Worm (Caenorhabditis elegans) whole organism, late embryonic: ENCODE data around the gene hic-1.

ENCODE experiments used
- C08G9.2 ChIP-seq: sonication (generic microtip); optimal IDR thresholded peaks from 2 replicates; lab custom pipeline; 2016; ENCODE audit warnings: mild to moderate bottlenecking, missing genetic modification characterization, moderate library complexity, missing compliant biosample characterization
- Y22D7AL.16 ChIP-seq: sonication (generic microtip); optimal IDR thresholded peaks from 2 replicates; lab custom pipeline; 2016; ENCODE audit warnings: missing genetic modification characterization, missing compliant biosample characterization
- ceh-18 ChIP-seq: sonication (generic microtip); optimal IDR thresholded peaks from 2 replicates; lab custom pipeline; 2016; ENCODE audit warnings: missing genetic modification characterization, missing compliant biosample characterization
- ceh-31 ChIP-seq: sonication (generic microtip); optimal IDR thresholded peaks from 2 replicates; lab custom pipeline; 2016; ENCODE audit warnings: missing genetic modification characterization, missing compliant biosample characterization
- fkh-10 ChIP-seq: fragments of 150-350 bp; optimal IDR thresholded peaks from 2 replicates; lab custom pipeline; 2014; ENCODE audit warnings: missing biosample characterization, missing genetic modification reagents, missing genetic modification characterization
- lim-6 ChIP-seq: sonication (generic microtip); optimal IDR thresholded peaks from 2 replicates; lab custom pipeline; 2016; ENCODE audit warnings: missing genetic modification characterization, missing compliant biosample characterization
- pag-3 ChIP-seq: sonication (generic microtip); optimal IDR thresholded peaks from 2 replicates; lab custom pipeline; 2016; ENCODE audit warnings: missing compliant biosample characterization, missing genetic modification characterization, borderline replicate concordance
- pha-4 ChIP-seq: fragments of 150-350 bp; optimal IDR thresholded peaks from 2 replicates; lab custom pipeline; 2018; ENCODE audit warnings: missing biosample characterization, missing genetic modification reagents, missing genetic modification characterization
- unc-3 ChIP-seq, 2 experiments: fragments of 200-800 bp in 1 of 2; sonication (Bioruptor generic) in 1 of 2; sonication (generic microtip) in 1 of 2; conservative IDR thresholded peaks in 1 of 2; optimal IDR thresholded peaks in 1 of 2; 2 replicates each; pipeline versions ENCODE4 v1.3.6 to Lab custom; 2016 to 2022; ENCODE audit warnings: missing compliant biosample characterization in 2 of 2, missing genetic modification characterization in 2 of 2, missing genetic modification reagents in 1 of 2
- unc-86 ChIP-seq: sonication (generic microtip); optimal IDR thresholded peaks from 2 replicates; lab custom pipeline; 2016; ENCODE audit warnings: missing genetic modification characterization, missing compliant biosample characterization
- zip-5 ChIP-seq: sonication (generic microtip); optimal IDR thresholded peaks from 2 replicates; lab custom pipeline; 2016; ENCODE audit warnings: missing genetic modification characterization, missing compliant biosample characterization
- ztf-16 ChIP-seq: sonication (generic microtip); optimal IDR thresholded peaks from 2 replicates; lab custom pipeline; 2017; ENCODE audit warnings: missing genetic modification characterization, missing compliant biosample characterization

DNA sequence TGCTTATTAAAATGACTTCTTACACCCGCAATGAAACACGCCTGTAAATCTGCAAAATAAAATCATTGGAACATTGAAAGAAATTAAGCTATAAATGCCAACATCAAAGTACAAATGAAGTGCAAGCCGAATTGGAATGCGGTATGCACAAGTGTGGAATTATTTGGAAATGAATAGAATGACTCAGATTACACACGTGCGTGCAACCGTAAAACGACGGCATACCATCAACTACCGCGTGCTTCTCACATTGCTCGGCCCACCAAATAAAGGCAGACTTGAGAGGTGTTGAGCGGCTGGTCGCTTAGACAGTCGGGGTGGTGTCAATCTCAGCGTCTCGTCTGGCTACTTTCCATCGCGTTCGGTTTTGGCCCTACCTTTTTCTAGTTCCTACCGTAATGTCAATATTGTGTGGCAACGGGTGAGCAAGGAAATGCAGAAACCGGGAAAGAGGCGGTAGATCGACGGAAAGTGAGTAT lies 36.2 kb downstream of the hic-1 start, which contains the start of gene aaim-1:
- TF ChIP-seq zip-5 (tag; lab: Kevin White, UChicago) (no peak), pha-4 (tag; lab: Kevin White, UChicago) (no peak), ceh-31 (tag; lab: Kevin White, UChicago) (no peak), pag-3 (no peak), Y22D7AL.16 (tag; lab: Kevin White, UChicago) (no peak), unc-3 (GFP tag; conservative IDR thresholded peaks at IDR 0.05; lab: Robert Waterston, UW) (no peak), unc-3 (tag; optimal IDR thresholded peaks at IDR 0.05; lab: Kevin White, UChicago) (no peak), fkh-10 (GFP tag; lab: Kevin White, UChicago) (no peak), ceh-18 (tag; lab: Kevin White, UChicago) (no peak), C08G9.2 (tag; lab: Kevin White, UChicago) (no peak), unc-86 (tag; lab: Kevin White, UChicago) (no peak), ztf-16 (tag; lab: Kevin White, UChicago) (no peak), lim-6 (no peak)
